Fruit fly (Drosophila melanogaster): ENCODE results near the gene Edem1.
A peak's percentile ranks its signal among the peaks of the same experiment; 100 is the strongest.

Gene Edem1

dm6 chrX:1865673-1866072 is 43.0 kb downstream of the Edem1 start, which contains the start of the genes Gcna and MED18 (continued):
- TF ChIP-seq CG2678 (tag; optimal IDR thresholded peaks at IDR 0.05) (no peak), pita (GFP tag; optimal IDR thresholded peaks at IDR 0.05) (no peak), CG12659 (GFP tag; optimal IDR thresholded peaks at IDR 0.05) (no peak), tll (GFP tag; optimal IDR thresholded peaks at IDR 0.05) (no peak), Ada2b (GFP tag; IDR thresholded peaks at IDR 0.05) (no peak), CG2116 (GFP tag; optimal IDR thresholded peaks at IDR 0.05) (peak; percentile 38), CG4617 (GFP tag; optimal IDR thresholded peaks at IDR 0.05; ENCODE audit: borderline replicate concordance) (peak; percentile 17), al (GFP tag; IDR thresholded peaks at IDR 0.05) (no peak), CG30431 (GFP tag; optimal IDR thresholded peaks at IDR 0.05) (no peak), CG11723 (GFP tag; optimal IDR thresholded peaks at IDR 0.05) (no peak), rib (GFP tag; IDR thresholded peaks at IDR 0.05) (no peak), dimm (GFP tag; IDR thresholded peaks at IDR 0.05) (no peak), CG10267 (tag; optimal IDR thresholded peaks at IDR 0.05) (peak; percentile 24), ap (GFP tag; IDR thresholded peaks at IDR 0.05) (no peak)

- TF ChIP-seq CG7556 (GFP tag; optimal IDR thresholded peaks at IDR 0.05) (peak; percentile 77), CG6791 (GFP tag; IDR thresholded peaks at IDR 0.05; ENCODE audit: partially characterized antibody) (no peak), CG14014 (GFP tag; IDR thresholded peaks at IDR 0.05) (peak; percentile 83), bab2 (GFP tag; optimal IDR thresholded peaks at IDR 0.05) (peak; percentile 91), CG7271 (tag; optimal IDR thresholded peaks at IDR 0.05) (peak; percentile 3), CG15479 (GFP tag; optimal IDR thresholded peaks at IDR 0.05) (no peak), crp (GFP tag; optimal IDR thresholded peaks at IDR 0.05) (peak in 1 of 2 experiments; percentile 35), Blimp-1 (GFP tag; optimal IDR thresholded peaks at IDR 0.05) (peak; percentile 58), slbo (GFP tag; IDR thresholded peaks at IDR 0.05) (peak; percentile 91), CG10462 (GFP tag; optimal IDR thresholded peaks at IDR 0.05) (peak; percentile 66), CG16863 (GFP tag; optimal IDR thresholded peaks at IDR 0.05) (peak; percentile 89), tx (GFP tag; optimal IDR thresholded peaks at IDR 0.05) (peak; percentile 92), HLH3B (GFP tag; IDR thresholded peaks at IDR 0.05) (peak; percentile 70), CG10959 (GFP tag; IDR thresholded peaks at IDR 0.05) (peak; percentile 55), sr (GFP tag; IDR thresholded peaks at IDR 0.05) (no peak), CoRest (tag; optimal IDR thresholded peaks at IDR 0.05) (peak; percentile 84), Neu2 (GFP tag; optimal IDR thresholded peaks at IDR 0.05; ENCODE audit: borderline replicate concordance) (peak; percentile 60), dati (GFP tag; IDR thresholded peaks at IDR 0.05) (no peak), tin (GFP tag; optimal IDR thresholded peaks at IDR 0.05) (peak; percentile 87), CG12942 (GFP tag; optimal IDR thresholded peaks at IDR 0.05) (peak; percentile 86), CG3163 (GFP tag; optimal IDR thresholded peaks at IDR 0.05) (peak; percentile 68), scrt (GFP tag; optimal IDR thresholded peaks at IDR 0.05) (no peak), CG15514 (GFP tag; optimal IDR thresholded peaks at IDR 0.05) (peak; percentile 77), CG31365 (tag; optimal IDR thresholded peaks at IDR 0.05) (no peak), CG17359 (tag; optimal IDR thresholded peaks at IDR 0.05) (peak; percentile 76), inv (GFP tag; IDR thresholded peaks at IDR 0.05; ENCODE audit: partially characterized antibody) (no peak), Sry-β (GFP tag; optimal IDR thresholded peaks at IDR 0.05) (no peak), pan (optimal IDR thresholded peaks at IDR 0.05) (peak in 1 of 2 experiments; percentile 42), pan (GFP tag; optimal IDR thresholded peaks at IDR 0.05 in 1 of 2, IDR thresholded peaks at IDR 0.05 in 1 of 2) (peak in 1 of 2 experiments; percentile 76), Dfd (GFP tag; optimal IDR thresholded peaks at IDR 0.05) (no peak), CG34422 (GFP tag; IDR thresholded peaks at IDR 0.05) (peak; percentile 85; the same call in 2 of the 3 replicates), Dp (GFP tag; optimal IDR thresholded peaks at IDR 0.05) (peak; percentile 45), chinmo (GFP tag; IDR thresholded peaks at IDR 0.05; ENCODE audit: partially characterized antibody) (no peak), E2f1 (GFP tag; IDR thresholded peaks at IDR 0.05) (peak; percentile 74), pita (GFP tag; optimal IDR thresholded peaks at IDR 0.05) (no peak), fd64A (GFP tag; optimal IDR thresholded peaks at IDR 0.05) (no peak)
Measured at dm6 chrX:1861620-1862184, 46.9 kb downstream of the Edem1 start, which contains the start of gene deltaCOP. deltaCOP (minus strand) TSS chrX:1861790.
